Fruit fly (Drosophila melanogaster) whole organism, larva: ENCODE results near the gene CG13082.

Experiments
- noc ChIP-seq: fragments of 200-800 bp; sonication (Bioruptor generic); optimal IDR thresholded peaks from 3 replicates; lab custom pipeline; 2019; ENCODE audit warnings: missing biosample characterization, mild to moderate bottlenecking, missing genetic modification characterization, moderate library complexity

CG13082 gene

DNA sequence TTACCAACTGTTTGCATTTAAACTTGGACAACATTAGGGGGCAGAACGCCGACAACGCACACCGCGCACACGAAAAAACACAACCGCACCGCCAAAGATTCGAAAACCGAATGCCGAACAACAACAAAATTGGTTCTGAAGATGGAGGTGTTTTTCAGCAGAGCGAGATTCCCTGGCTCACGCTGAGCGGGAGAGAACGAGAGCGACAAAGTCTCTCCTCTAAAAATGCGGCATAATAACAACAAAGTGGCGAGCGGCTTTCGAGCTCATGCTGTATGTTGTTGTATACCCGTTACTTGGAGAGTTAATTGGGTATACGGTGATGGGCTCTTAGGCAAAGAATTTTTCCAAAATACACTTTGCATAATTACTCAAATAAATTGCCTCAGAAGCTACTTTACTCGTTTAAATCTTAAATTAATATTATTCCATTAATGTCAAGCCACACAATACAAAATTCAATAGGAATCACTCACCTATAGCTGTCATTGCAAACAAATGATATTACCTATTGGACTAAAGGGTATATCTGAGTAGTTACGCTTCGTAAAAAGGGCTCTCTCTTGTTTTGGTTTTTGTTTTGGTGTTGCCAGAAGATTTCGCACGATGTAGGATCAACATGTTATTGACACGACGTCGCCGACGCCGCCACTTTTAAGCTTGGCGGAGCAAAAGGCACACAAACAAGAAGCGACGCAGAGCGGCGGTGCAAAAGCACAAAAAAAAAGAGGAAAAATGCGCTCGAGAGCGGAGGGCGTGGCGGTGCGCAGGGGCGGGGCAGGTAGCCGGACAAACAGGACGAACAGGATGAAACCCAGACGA, 34.5 kb downstream of the CG13082 start:
- TF ChIP-seq noc, result peak; percentile 85

DNA sequence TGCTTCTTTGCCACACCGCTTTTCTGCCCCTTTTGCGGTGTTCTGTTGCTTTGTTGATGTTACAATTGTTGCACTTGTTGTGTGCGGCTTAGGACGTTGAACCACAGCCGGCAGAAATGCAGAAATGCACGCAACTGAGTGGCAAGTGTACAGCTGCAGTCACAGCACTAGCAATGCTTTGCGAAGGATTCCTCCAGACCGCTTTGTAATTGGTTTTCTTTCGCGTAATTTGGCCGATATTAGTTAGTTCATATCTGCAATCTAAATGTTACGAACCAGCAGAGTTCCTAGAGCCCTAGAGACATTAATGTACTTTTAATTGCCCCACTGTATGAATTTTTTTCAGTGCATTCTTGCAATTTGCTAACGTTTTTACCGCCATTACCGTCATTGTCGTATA, 36.1 kb downstream of the CG13082 start:
- no peak for TF ChIP-seq noc

DNA sequence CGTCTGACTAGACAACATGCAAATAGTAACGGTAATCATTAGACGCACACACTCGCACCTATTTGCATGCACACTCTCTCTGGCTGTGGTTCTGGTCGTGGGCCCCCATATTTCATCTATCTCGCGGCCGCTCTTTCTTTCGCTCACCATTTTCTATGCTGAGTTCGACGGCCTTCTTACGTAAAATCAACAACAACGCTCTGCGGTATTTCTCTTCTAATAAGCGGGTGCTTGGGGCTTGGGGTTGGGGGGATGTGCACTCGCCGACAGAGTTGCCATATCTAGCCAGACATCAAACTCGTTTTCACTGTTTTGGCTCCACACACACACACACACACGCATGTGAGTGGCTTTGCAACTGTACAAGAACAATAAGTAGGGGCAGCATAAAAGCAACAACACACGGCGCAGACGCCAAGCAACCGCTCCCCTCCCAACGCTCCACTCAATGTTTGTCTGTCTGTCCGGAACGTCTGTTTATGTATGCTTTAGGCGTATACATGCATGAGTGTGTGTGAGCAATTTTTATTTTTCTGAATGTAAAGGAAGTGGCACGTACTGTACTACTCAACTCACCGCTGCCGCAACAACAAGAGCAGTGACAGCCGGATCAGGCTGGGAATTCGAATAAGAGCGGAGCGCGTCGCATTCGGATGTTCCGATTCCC, 36.9 kb downstream of the CG13082 start:
- TF ChIP-seq noc, result no peak

dm6 chr2L:19575626-19576298, 37.5 kb downstream of the CG13082 start:
- peak; percentile 88 for TF ChIP-seq noc

DNA sequence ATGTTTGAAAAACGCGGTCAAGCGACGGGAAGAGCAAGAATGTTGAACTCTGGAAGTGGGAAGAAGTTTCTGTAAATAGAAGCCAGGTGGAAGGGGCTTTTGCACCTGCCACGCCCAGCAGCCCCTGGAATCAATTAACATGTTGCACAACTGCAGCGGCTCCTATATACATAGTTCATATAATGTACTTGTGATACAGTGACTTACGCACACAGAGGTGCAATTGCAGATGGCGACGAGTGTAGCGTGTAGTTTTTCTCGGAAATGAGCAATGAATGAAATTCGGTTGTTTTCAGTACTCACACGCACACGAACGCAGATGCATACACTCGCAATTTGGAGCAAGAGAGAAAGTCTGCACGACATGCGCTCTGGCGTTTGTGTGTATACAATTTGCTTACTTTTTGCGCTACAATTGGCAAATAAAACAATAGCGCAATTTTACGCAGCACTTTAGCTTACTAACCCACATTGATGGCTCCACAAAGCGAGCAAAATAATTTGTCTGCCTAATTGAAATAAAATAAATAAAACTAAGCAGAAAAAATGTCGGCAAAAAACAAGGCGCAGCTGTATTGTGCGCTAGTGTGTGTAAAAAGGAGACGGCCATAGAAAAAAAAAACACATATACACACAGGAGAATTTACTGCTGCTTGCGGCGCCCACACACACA, 38.2 kb downstream of the CG13082 start:
- TF ChIP-seq noc, result no peak

- peak; percentile 42 for TF ChIP-seq noc
Measured at dm6 chr2L:19577187-19577765, 39.1 kb downstream of the CG13082 start, which contains the start of the genes spi and msb1l. TSS of gene spi (minus strand) at chr2L:19577315. TSS of gene msb1l (plus strand) at chr2L:19577701.

DNA sequence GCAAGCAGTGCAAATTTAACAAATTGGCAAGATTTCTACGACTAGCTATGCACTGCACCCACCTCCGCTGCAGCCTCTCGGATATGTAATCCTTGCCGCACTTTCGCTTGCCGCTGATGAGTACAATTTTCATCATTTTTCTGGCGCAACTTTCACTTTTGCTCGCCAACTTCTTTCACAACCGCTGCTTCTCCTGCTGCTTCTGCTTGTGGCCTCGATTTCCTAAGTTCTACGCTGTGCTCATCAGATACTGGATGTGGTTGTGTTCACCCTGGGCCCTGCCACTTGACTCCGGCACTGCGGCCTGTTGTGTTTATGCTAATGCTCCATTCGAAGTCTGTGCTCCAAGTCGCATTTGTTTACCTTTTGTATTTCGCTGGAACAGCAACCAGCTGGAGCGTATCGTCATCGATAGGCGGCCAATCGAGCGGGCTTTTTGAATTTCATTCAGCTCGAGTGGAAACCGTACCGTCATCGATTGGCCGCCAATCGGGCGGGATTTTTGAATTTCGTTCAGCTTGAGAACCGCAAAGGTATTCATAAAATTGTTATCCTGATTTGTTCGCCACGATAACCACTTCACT, 41.9 kb downstream of the CG13082 start, which contains the start of gene Pmvk:
Pmvk (minus strand) TSS at position 357 of the 584 bp plus-strand sequence.
- no peak for TF ChIP-seq noc

dm6 chr2L:19582185-19582584, 44.0 kb downstream of the CG13082 start, which contains the start of gene Hakai:
TSS of gene Hakai (minus strand) at chr2L:19582474.
- peak; percentile 23 for TF ChIP-seq noc

dm6 chr2L:19583926-19584392, 45.7 kb downstream of the CG13082 start, which contains the start of the genes PCNA2 and CG10366:
TSS of gene PCNA2 (minus strand) at chr2L:19583990.
TSS of gene CG10366 (plus strand) at chr2L:19584235.
- TF ChIP-seq noc, result peak; percentile 76

dm6 chr2L:19586436-19587333, 48.5 kb downstream of the CG13082 start, which contains the start of gene Lar:
TSS of gene Lar (plus strand) at chr2L:19586623.
- peak; percentile 24 for TF ChIP-seq noc

DNA sequence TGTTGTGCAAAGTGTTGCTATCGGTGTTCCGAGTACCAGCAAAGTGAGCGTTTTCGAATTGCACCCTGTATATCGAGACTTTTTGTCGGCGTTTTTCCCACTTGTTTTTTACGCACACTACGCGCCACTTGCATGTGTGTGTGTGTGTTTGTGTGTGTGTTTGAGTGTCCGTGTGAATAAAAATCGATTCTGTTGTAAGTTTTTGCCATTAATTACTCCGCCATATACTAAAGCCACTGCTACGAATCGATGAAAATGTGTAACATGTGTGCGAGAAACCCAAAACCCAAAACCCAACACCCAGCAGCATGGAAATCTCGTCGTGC, 49.1 kb downstream of the CG13082 start:
- TF ChIP-seq noc, result no peak

DNA sequence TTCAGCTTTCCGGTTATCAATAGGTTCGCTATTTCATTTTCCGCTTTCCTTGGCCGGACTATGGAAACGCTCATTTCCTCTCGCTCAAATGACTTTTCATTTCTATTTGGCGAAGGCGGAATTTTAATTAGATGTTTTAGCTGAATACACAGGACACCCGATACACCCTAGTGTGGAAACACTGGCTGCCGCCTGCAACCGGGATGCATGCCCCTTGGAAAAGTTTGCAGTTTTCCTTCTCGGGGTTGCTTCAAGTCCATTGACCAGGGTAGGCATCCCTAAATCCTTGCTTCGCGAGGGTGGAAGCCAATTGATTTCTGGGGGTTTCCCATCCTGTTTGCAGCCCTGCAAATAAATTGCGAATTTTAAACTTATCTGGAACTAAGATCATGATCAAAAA, 50.7 kb downstream of the CG13082 start:
- no peak for TF ChIP-seq noc
